Worm (Caenorhabditis elegans): ENCODE measurements around the gene rom-1.

DNA sequence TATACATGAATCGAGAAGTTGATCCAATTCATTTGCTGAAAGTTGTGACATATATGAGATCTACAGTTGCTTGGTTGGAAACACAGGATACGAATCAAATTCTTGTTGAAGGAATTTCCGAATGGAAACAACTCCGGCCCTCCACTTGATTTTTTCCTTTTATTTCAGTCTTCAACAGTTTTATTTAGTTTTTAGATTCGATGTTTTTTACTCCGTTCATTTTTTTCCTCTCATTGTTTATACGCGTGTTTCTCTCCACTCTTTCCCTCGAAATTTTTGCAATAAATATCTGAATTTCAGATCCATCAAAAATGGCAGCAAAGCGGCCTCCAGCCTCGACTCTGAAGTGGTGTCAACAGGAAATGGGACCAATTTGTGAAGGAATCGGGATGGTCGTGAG is 43.9 kb upstream of the rom-1 start, which contains the start of gene coq-8:
- TF ChIP-seq snpc-4 (tag; optimal IDR thresholded peaks at IDR 0.05) (no peak), nhr-77 (tag; optimal IDR thresholded peaks at IDR 0.05) (no peak), ZK546.5 (tag; optimal IDR thresholded peaks at IDR 0.05) (no peak), F49E8.2 (tag; optimal IDR thresholded peaks at IDR 0.05; ENCODE audit: borderline replicate concordance) (no peak), hlh-30 (tag; optimal IDR thresholded peaks at IDR 0.05; ENCODE audit: insufficient read depth) (no peak)
